Fruit fly (Drosophila melanogaster) S2 (cell line): ENCODE measurements around the gene CG10561.

Experiments
- CG8478 ChIP-seq: fragments of >200 bp; optimal IDR thresholded peaks from 2 replicates; lab custom pipeline; 2018
- CTCF ChIP-seq, 2 experiments: fragments of >200 bp; optimal IDR thresholded peaks; 2 replicates each; lab custom pipeline; 2018

DNA sequence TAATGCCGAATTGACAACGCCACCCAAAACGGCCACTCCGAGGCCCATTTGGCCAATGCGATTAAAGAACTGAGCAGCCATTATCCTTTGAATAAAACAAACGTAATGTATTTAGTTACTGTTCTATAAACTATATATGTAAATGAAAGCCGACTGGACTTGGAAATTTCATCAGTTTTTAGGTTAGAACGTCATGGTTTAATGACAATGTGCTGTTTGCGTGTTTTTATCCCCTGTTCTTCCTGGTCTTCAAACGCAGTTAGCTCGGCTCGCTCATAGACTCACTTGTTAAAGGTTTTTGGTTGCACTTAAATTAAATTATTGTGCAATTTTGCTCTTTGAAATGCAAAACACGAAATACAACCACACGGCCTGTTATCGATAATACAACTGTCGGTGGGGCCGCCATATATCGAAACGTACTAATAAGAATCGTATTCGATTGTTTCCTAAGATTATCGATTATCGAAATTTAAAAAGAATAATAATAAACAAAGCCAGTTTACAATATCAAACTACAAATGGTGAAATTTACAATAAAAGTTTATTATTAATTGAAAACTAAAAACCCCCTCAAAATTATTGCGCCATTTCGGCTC is 9.4 kb downstream of the CG10561 start, which contains the start of gene Phb1:
- TF ChIP-seq CG8478 (lab: Kevin White, UChicago) (no peak), CTCF (optimal IDR thresholded peaks at IDR 0.05; lab: Kevin White, UChicago) (no peak)
